Worm (Caenorhabditis elegans) whole organism, L2 larva: ENCODE results near the gene pdk-1.
A peak's percentile ranks its signal among the peaks of the same experiment; 100 is the strongest.

ENCODE experiments used
- C34F6.9 ChIP-seq: fragments of 150-350 bp; optimal IDR thresholded peaks from 2 replicates; lab custom pipeline; 2014; ENCODE audit warnings: missing biosample characterization, missing genetic modification characterization
- F13H6.1 ChIP-seq: sonication (generic microtip); optimal IDR thresholded peaks from 2 replicates; lab custom pipeline; 2016; ENCODE audit warnings: missing genetic modification characterization, missing compliant biosample characterization
- Y55F3AM.14 ChIP-seq: fragments of 200-800 bp; sonication (Bioruptor generic); optimal IDR thresholded peaks from 2 replicates; lab custom pipeline; 2018; ENCODE audit warnings: mild to moderate bottlenecking, missing genetic modification characterization, missing compliant biosample characterization
- ZK546.5 ChIP-seq: sonication (generic microtip); optimal IDR thresholded peaks from 2 replicates; lab custom pipeline; 2017; ENCODE audit warnings: missing biosample characterization, missing genetic modification characterization
- alr-1 ChIP-seq: fragments of 150-350 bp; optimal IDR thresholded peaks from 2 replicates; lab custom pipeline; 2014; ENCODE audit warnings: missing biosample characterization, missing genetic modification characterization
- ama-1 ChIP-seq: fragments of 150-350 bp; optimal IDR thresholded peaks from 2 replicates; lab custom pipeline; 2018; ENCODE audit warnings: inconsistent platforms
- ceh-82 ChIP-seq: fragments of 150-350 bp; optimal IDR thresholded peaks from 2 replicates; lab custom pipeline; 2014; ENCODE audit warnings: missing biosample characterization, missing genetic modification characterization
- egl-27 ChIP-seq: sonication (generic microtip); optimal IDR thresholded peaks from 3 replicates; lab custom pipeline; 2017; ENCODE audit warnings: missing biosample characterization, missing genetic modification reagents, missing genetic modification characterization
- elt-1 ChIP-seq: fragments of 150-350 bp; optimal IDR thresholded peaks from 2 replicates; lab custom pipeline; 2014; ENCODE audit warnings: missing biosample characterization, missing genetic modification characterization
- fos-1 ChIP-seq: fragments of 150-350 bp; optimal IDR thresholded peaks from 2 replicates; lab custom pipeline; 2014; ENCODE audit warnings: missing biosample characterization, missing genetic modification characterization
- gmeb-1 ChIP-seq: fragments of 150-350 bp; optimal IDR thresholded peaks from 2 replicates; lab custom pipeline; 2014; ENCODE audit warnings: missing biosample characterization, missing genetic modification characterization
- lin-11 ChIP-seq: fragments of 150-350 bp; sonication (generic microtip); optimal IDR thresholded peaks from 2 replicates; lab custom pipeline; 2014; ENCODE audit warnings: missing biosample characterization, missing genetic modification characterization, inconsistent platforms, mixed read lengths
- lin-13 ChIP-seq: fragments of 150-350 bp; optimal IDR thresholded peaks from 2 replicates; lab custom pipeline; 2014; ENCODE audit warnings: missing biosample characterization, missing genetic modification reagents, missing genetic modification characterization
- lin-39 ChIP-seq: fragments of 150-350 bp; optimal IDR thresholded peaks from 2 replicates; lab custom pipeline; 2014; ENCODE audit warnings: missing biosample characterization, missing genetic modification reagents, missing genetic modification characterization
- mbf-1 ChIP-seq: sonication (generic microtip); optimal IDR thresholded peaks from 2 replicates; lab custom pipeline; 2017; ENCODE audit warnings: missing biosample characterization, missing genetic modification characterization
- nhr-10 ChIP-seq: sonication (generic microtip); optimal IDR thresholded peaks from 2 replicates; lab custom pipeline; 2017; ENCODE audit warnings: missing biosample characterization, missing genetic modification characterization
- nhr-11 ChIP-seq: fragments of 150-350 bp; optimal IDR thresholded peaks from 2 replicates; lab custom pipeline; 2014; ENCODE audit warnings: missing biosample characterization, missing genetic modification characterization
- nhr-129 ChIP-seq: fragments of 150-350 bp; optimal IDR thresholded peaks from 2 replicates; lab custom pipeline; 2014; ENCODE audit warnings: missing biosample characterization, missing genetic modification characterization
- nhr-21 ChIP-seq: fragments of 150-350 bp; optimal IDR thresholded peaks from 2 replicates; lab custom pipeline; 2014; ENCODE audit warnings: missing biosample characterization, missing genetic modification characterization
- nhr-23 ChIP-seq: fragments of 150-350 bp; optimal IDR thresholded peaks from 2 replicates; lab custom pipeline; 2014; ENCODE audit warnings: missing biosample characterization, missing genetic modification reagents, missing genetic modification characterization
- nhr-237 ChIP-seq: fragments of 150-350 bp; optimal IDR thresholded peaks from 2 replicates; lab custom pipeline; 2014; ENCODE audit warnings: missing biosample characterization, missing genetic modification characterization
- nhr-25 ChIP-seq: fragments of 150-350 bp; sonication (generic microtip); optimal IDR thresholded peaks from 3 replicates; lab custom pipeline; 2014; ENCODE audit warnings: missing biosample characterization, missing genetic modification characterization
- nhr-6 ChIP-seq: fragments of 150-350 bp; optimal IDR thresholded peaks from 2 replicates; lab custom pipeline; 2014; ENCODE audit warnings: missing biosample characterization, missing genetic modification characterization
- nhr-77 ChIP-seq: fragments of 150-350 bp; optimal IDR thresholded peaks from 2 replicates; lab custom pipeline; 2014; ENCODE audit warnings: missing biosample characterization, missing genetic modification characterization
- peb-1 ChIP-seq: fragments of 150-350 bp; optimal IDR thresholded peaks from 2 replicates; lab custom pipeline; 2014; ENCODE audit warnings: missing biosample characterization, missing genetic modification characterization
- sem-4 ChIP-seq: fragments of 150-350 bp; optimal IDR thresholded peaks from 2 replicates; lab custom pipeline; 2014; ENCODE audit warnings: missing biosample characterization, missing genetic modification reagents, missing genetic modification characterization
- sma-9 ChIP-seq, 2 experiments: fragments of 150-350 bp in 1 of 2; sonication (generic microtip) in 1 of 2; optimal IDR thresholded peaks; 2 replicates each; lab custom pipeline; 2014 to 2016; ENCODE audit warnings: missing genetic modification characterization in 2 of 2, mild to moderate bottlenecking in 1 of 2, missing biosample characterization in 1 of 2, missing compliant biosample characterization in 1 of 2, missing genetic modification reagents in 1 of 2, moderate library complexity in 1 of 2
- snpc-4 ChIP-seq: fragments of 150-350 bp; optimal IDR thresholded peaks from 2 replicates; lab custom pipeline; 2014; ENCODE audit warnings: missing biosample characterization, missing genetic modification characterization
- unc-55 ChIP-seq: fragments of 150-350 bp; sonication (generic microtip); optimal IDR thresholded peaks from 3 replicates; lab custom pipeline; 2014; ENCODE audit warnings: missing biosample characterization, missing genetic modification reagents, missing genetic modification characterization
- unc-62 ChIP-seq: fragments of 150-350 bp; optimal IDR thresholded peaks from 2 replicates; lab custom pipeline; 2014; ENCODE audit warnings: missing biosample characterization, missing genetic modification reagents, missing genetic modification characterization
- zag-1 ChIP-seq: fragments of 150-350 bp; optimal IDR thresholded peaks from 2 replicates; lab custom pipeline; 2014; ENCODE audit warnings: missing biosample characterization, missing genetic modification characterization
- ztf-1 ChIP-seq: fragments of 200-800 bp; sonication (Bioruptor generic); conservative IDR thresholded peaks from 2 replicates; pipeline ENCODE4 v1.3.6; 2022; ENCODE audit warnings: missing genetic modification characterization, missing compliant biosample characterization
- ztf-11 ChIP-seq: sonication (generic microtip); optimal IDR thresholded peaks from 2 replicates; lab custom pipeline; 2017; ENCODE audit warnings: missing biosample characterization, missing genetic modification characterization
- ztf-4 ChIP-seq: fragments of 150-350 bp; optimal IDR thresholded peaks from 2 replicates; lab custom pipeline; 2014; ENCODE audit warnings: missing biosample characterization, missing genetic modification characterization

The pdk-1 gene

ce11 chrX:1358295-1358694 is 37.2 kb downstream of the pdk-1 start, which contains the start of gene F56C3.3:
Gene F56C3.3 (minus strand): TSS chrX:1358395.
- no peak for TF ChIP-seq ZK546.5 (tag; lab: Kevin White, UChicago)
- TF ChIP-seq ceh-82 (tag; lab: Kevin White, UChicago) = no peak
- TF ChIP-seq nhr-11 (tag; lab: Kevin White, UChicago) = no peak
- TF ChIP-seq lin-13 (GFP tag; lab: Kevin White, UChicago) = no peak
- no peak for TF ChIP-seq nhr-77 (tag; lab: Kevin White, UChicago)
- no peak for TF ChIP-seq zag-1
- TF ChIP-seq C34F6.9 (tag; lab: Kevin White, UChicago) = no peak
- TF ChIP-seq mbf-1 (tag; lab: Kevin White, UChicago) = no peak
- TF ChIP-seq snpc-4 (tag; lab: Kevin White, UChicago) = no peak
- TF ChIP-seq unc-55 (GFP tag; lab: Kevin White, UChicago) = no peak
- no peak for TF ChIP-seq nhr-129 (tag; lab: Kevin White, UChicago)
- no peak for TF ChIP-seq ama-1
- no peak for TF ChIP-seq alr-1 (tag; lab: Kevin White, UChicago)
- no peak for TF ChIP-seq sma-9 (GFP tag; optimal IDR thresholded peaks at IDR 0.05; lab: Kevin White, UChicago)
- TF ChIP-seq sma-9 (tag; optimal IDR thresholded peaks at IDR 0.05; lab: Kevin White, UChicago) = no peak
- no peak for TF ChIP-seq nhr-23 (tag; lab: Kevin White, UChicago)
- no peak for TF ChIP-seq F13H6.1
- no peak for TF ChIP-seq peb-1 (tag; lab: Kevin White, UChicago)
- no peak for TF ChIP-seq nhr-21
- TF ChIP-seq gmeb-1 = no peak

- TF ChIP-seq C34F6.9 (tag; lab: Kevin White, UChicago) = no peak
- TF ChIP-seq nhr-10 (tag; lab: Kevin White, UChicago) = no peak
- TF ChIP-seq nhr-11 (tag; lab: Kevin White, UChicago) = no peak
- no peak for TF ChIP-seq fos-1 (tag; lab: Kevin White, UChicago)
- TF ChIP-seq ztf-1 (GFP tag; lab: Robert Waterston, UW) = no peak
- no peak for TF ChIP-seq unc-62
- TF ChIP-seq nhr-25 (tag; lab: Kevin White, UChicago) = no peak
- no peak for TF ChIP-seq Y55F3AM.14 (GFP tag; lab: Kevin White, UChicago)
- TF ChIP-seq nhr-77 (tag; lab: Kevin White, UChicago) = no peak
- TF ChIP-seq nhr-6 = no peak
- TF ChIP-seq zag-1 = no peak
- no peak for TF ChIP-seq alr-1 (tag; lab: Kevin White, UChicago)
- TF ChIP-seq, all 48 proteins: peak for 0
These were observed 39.5 kb downstream of the pdk-1 start, which contains the start of gene F56C3.4 for ce11 chrX:1360631-1361030. Gene F56C3.4 (minus strand): TSS chrX:1360731.

ce11 chrX:1367416-1367815 is 46.3 kb downstream of the pdk-1 start, which contains the start of gene dgn-2:
Gene dgn-2 (minus strand): TSS chrX:1367516.
- TF ChIP-seq sem-4 (tag; lab: Kevin White, UChicago) = no peak
- TF ChIP-seq ztf-11 = no peak
- TF ChIP-seq elt-1 (tag; lab: Kevin White, UChicago) = no peak
- TF ChIP-seq nhr-21 = no peak
- TF ChIP-seq nhr-10 (tag; lab: Kevin White, UChicago) = no peak
- TF ChIP-seq ztf-4 = no peak
- TF ChIP-seq lin-39 (tag; lab: Kevin White, UChicago) = no peak
- TF ChIP-seq, all 48 proteins: peak for 0

ce11 chrX:1370736-1371281 is 49.7 kb downstream of the pdk-1 start, which contains the start of gene F56C3.7:
Gene F56C3.7 (minus strand): TSS chrX:1370786.
- TF ChIP-seq sma-9 (GFP tag; optimal IDR thresholded peaks at IDR 0.05; lab: Kevin White, UChicago) (no peak), sma-9 (tag; optimal IDR thresholded peaks at IDR 0.05; lab: Kevin White, UChicago) (no peak), gmeb-1 (peak; percentile 4)

ce11 chrX:1371688-1372087 is 50.5 kb downstream of the pdk-1 start, which contains the start of gene fbxa-190:
Gene fbxa-190 (plus strand): TSS chrX:1372012.
- TF ChIP-seq lin-11 (no peak), ztf-11 (no peak), egl-27 (tag; lab: Kevin White, UChicago) (no peak), fos-1 (tag; lab: Kevin White, UChicago) (peak; percentile 72), unc-55 (GFP tag; lab: Kevin White, UChicago) (no peak), unc-62 (no peak), Y55F3AM.14 (GFP tag; lab: Kevin White, UChicago) (no peak), ama-1 (no peak), nhr-25 (tag; lab: Kevin White, UChicago) (no peak), sma-9 (GFP tag; optimal IDR thresholded peaks at IDR 0.05; lab: Kevin White, UChicago) (peak; percentile 49), sma-9 (tag; optimal IDR thresholded peaks at IDR 0.05; lab: Kevin White, UChicago) (no peak), lin-13 (GFP tag; lab: Kevin White, UChicago) (no peak), nhr-237 (tag; lab: Kevin White, UChicago) (no peak), snpc-4 (tag; lab: Kevin White, UChicago) (no peak), ztf-4 (no peak), lin-39 (tag; lab: Kevin White, UChicago) (no peak), mbf-1 (tag; lab: Kevin White, UChicago) (no peak)
